Fruit fly (Drosophila melanogaster) whole organism, embryonic: Measurements from ENCODE around the gene CG31886.

Experiments
- Aef1 ChIP-seq: fragments of 200-800 bp; sonication (Bioruptor generic); IDR thresholded peaks from 3 replicates; pipeline ENCODE4 v1.3.6; 2022; ENCODE audit warnings: missing biosample characterization, missing genetic modification characterization
- C15 ChIP-seq: fragments of 200-800 bp; sonication (Bioruptor generic); IDR thresholded peaks from 3 replicates; pipeline ENCODE4 v1.3.6; 2022; ENCODE audit warnings: missing biosample characterization, missing genetic modification characterization
- CG10979 ChIP-seq: fragments of 200-800 bp; sonication (Bioruptor generic); optimal IDR thresholded peaks from 2 replicates; lab custom pipeline; 2018; ENCODE audit warnings: missing biosample characterization, mild to moderate bottlenecking, missing genetic modification characterization, moderate library complexity
- CG11456 ChIP-seq: fragments of 200-800 bp; sonication (Bioruptor generic); IDR thresholded peaks from 3 replicates; pipeline ENCODE4 v1.3.6; 2022; ENCODE audit warnings: missing biosample characterization, missing genetic modification characterization
- CG12219 ChIP-seq: fragments of 200-800 bp; sonication (Bioruptor generic); optimal IDR thresholded peaks from 3 replicates; lab custom pipeline; 2018; ENCODE audit warnings: missing biosample characterization, mild to moderate bottlenecking, missing genetic modification characterization
- CG12299 ChIP-seq: fragments of 200-800 bp; sonication (Bioruptor generic); optimal IDR thresholded peaks from 2 replicates; lab custom pipeline; 2018; ENCODE audit warnings: missing biosample characterization, mild to moderate bottlenecking, missing genetic modification characterization
- CG1233 ChIP-seq: fragments of 200-800 bp; sonication (Bioruptor generic); optimal IDR thresholded peaks from 4 replicates; lab custom pipeline; 2018; ENCODE audit warnings: missing biosample characterization, mild to moderate bottlenecking, missing genetic modification characterization
- CG13296 ChIP-seq: fragments of 200-800 bp; sonication (Bioruptor generic); optimal IDR thresholded peaks from 3 replicates; lab custom pipeline; 2018; ENCODE audit warnings: missing biosample characterization, mild to moderate bottlenecking, missing genetic modification characterization
- CG1602 ChIP-seq: fragments of 200-800 bp; sonication (Bioruptor generic); optimal IDR thresholded peaks from 3 replicates; lab custom pipeline; 2016; ENCODE audit warnings: missing biosample characterization, missing genetic modification characterization
- CG17361 ChIP-seq: fragments of 200-800 bp; sonication (Bioruptor generic); IDR thresholded peaks from 3 replicates; pipeline ENCODE4 v1.3.6; 2022; ENCODE audit warnings: missing biosample characterization, missing genetic modification characterization
- CG17385 ChIP-seq: fragments of 200-800 bp; sonication (Bioruptor generic); optimal IDR thresholded peaks from 3 replicates; lab custom pipeline; 2018; ENCODE audit warnings: missing biosample characterization, mild to moderate bottlenecking, missing genetic modification characterization
- CG17568 ChIP-seq: fragments of 200-800 bp; sonication (Bioruptor generic); optimal IDR thresholded peaks from 2 replicates; lab custom pipeline; 2018; ENCODE audit warnings: missing biosample characterization, mild to moderate bottlenecking, missing genetic modification characterization, moderate library complexity
- CG17829 ChIP-seq: fragments of 200-800 bp; optimal IDR thresholded peaks from 2 replicates; lab custom pipeline; 2019; ENCODE audit warnings: missing biosample characterization, mild to moderate bottlenecking, missing genetic modification characterization, moderate library complexity
- CG1832 ChIP-seq: fragments of 200-800 bp; sonication (Bioruptor generic); optimal IDR thresholded peaks from 2 replicates; lab custom pipeline; 2017; ENCODE audit warnings: missing biosample characterization, mild to moderate bottlenecking, missing genetic modification characterization, inconsistent platforms
- CG18619 ChIP-seq: fragments of 200-800 bp; sonication (Bioruptor generic); optimal IDR thresholded peaks from 3 replicates; lab custom pipeline; 2017; ENCODE audit warnings: missing biosample characterization, mild to moderate bottlenecking, missing genetic modification characterization
- CG2199 ChIP-seq: fragments of 200-800 bp; sonication (Bioruptor generic); IDR thresholded peaks from 3 replicates; pipeline ENCODE4 v1.3.6; 2022; ENCODE audit warnings: missing biosample characterization, missing genetic modification characterization
- CG2678 ChIP-seq: fragments of 200-800 bp; sonication (Bioruptor generic); optimal IDR thresholded peaks from 3 replicates; lab custom pipeline; 2019; ENCODE audit warnings: missing biosample characterization, mild to moderate bottlenecking, missing genetic modification characterization, moderate library complexity
- CG31441 ChIP-seq: fragments of 200-800 bp; sonication (Bioruptor generic); IDR thresholded peaks from 2 replicates; pipeline ENCODE4 v1.3.6; 2022; ENCODE audit warnings: missing biosample characterization, missing genetic modification characterization
- CG4820 ChIP-seq: fragments of 200-800 bp; sonication (Bioruptor generic); optimal IDR thresholded peaks from 3 replicates; lab custom pipeline; 2016; ENCODE audit warnings: missing biosample characterization, missing genetic modification characterization
- CG6254 ChIP-seq: fragments of 200-800 bp; sonication (Bioruptor generic); optimal IDR thresholded peaks from 3 replicates; lab custom pipeline; 2017; ENCODE audit warnings: mild to moderate bottlenecking, missing biosample characterization, missing genetic modification reagents, missing genetic modification characterization
- CG7372 ChIP-seq: fragments of 200-800 bp; sonication (Bioruptor generic); IDR thresholded peaks from 2 replicates; pipeline ENCODE4 v1.3.6; 2022; ENCODE audit warnings: missing biosample characterization, missing genetic modification characterization
- CG7928 ChIP-seq: fragments of 200-800 bp; sonication (Bioruptor generic); optimal IDR thresholded peaks from 2 replicates; lab custom pipeline; 2017; ENCODE audit warnings: missing biosample characterization, mild to moderate bottlenecking, missing genetic modification characterization
- CkIIα-i1 ChIP-seq: fragments of 200-800 bp; sonication (Bioruptor generic); IDR thresholded peaks from 2 replicates; pipeline ENCODE4 v1.3.6; 2022; ENCODE audit warnings: missing biosample characterization, missing genetic modification characterization
- D ChIP-seq, 2 experiments: fragments of 200-800 bp in 1 of 2; fragments of >200 bp in 1 of 2; sonication (Bioruptor generic) in 1 of 2; optimal IDR thresholded peaks; 2 replicates in 1 of 2; 3 replicates in 1 of 2; lab custom pipeline; 2017; ENCODE audit warnings: mild to moderate bottlenecking in 1 of 2, missing biosample characterization in 1 of 2, missing genetic modification characterization in 1 of 2, missing genetic modification reagents in 1 of 2
- Ets97D ChIP-seq: fragments of 200-800 bp; sonication (Bioruptor generic); optimal IDR thresholded peaks from 3 replicates; lab custom pipeline; 2016; ENCODE audit warnings: missing biosample characterization, missing genetic modification characterization
- Kr ChIP-seq: fragments of 200-800 bp; sonication (Bioruptor generic); optimal IDR thresholded peaks from 2 replicates; lab custom pipeline; 2017; ENCODE audit warnings: missing biosample characterization, mild to moderate bottlenecking, missing genetic modification characterization
- NC2β ChIP-seq: fragments of 200-800 bp; sonication (Bioruptor generic); optimal IDR thresholded peaks from 2 replicates; lab custom pipeline; 2016; ENCODE audit warnings: missing biosample characterization, missing genetic modification characterization
- bcd ChIP-seq: fragments of 200-800 bp; sonication (Bioruptor generic); optimal IDR thresholded peaks from 2 replicates; lab custom pipeline; 2017; ENCODE audit warnings: missing biosample characterization, mild to moderate bottlenecking, missing genetic modification characterization
- cad ChIP-seq: fragments of >200 bp; optimal IDR thresholded peaks from 2 replicates; lab custom pipeline; 2017; ENCODE audit warnings: missing biosample characterization, missing genetic modification characterization
- dan ChIP-seq: fragments of 200-800 bp; sonication (Bioruptor generic); IDR thresholded peaks from 2 replicates; pipeline ENCODE4 v1.3.6; 2022; ENCODE audit warnings: missing biosample characterization, missing genetic modification characterization
- dati ChIP-seq: fragments of 200-800 bp; sonication (Bioruptor generic); IDR thresholded peaks from 2 replicates; pipeline ENCODE4 v1.3.6; 2022; ENCODE audit warnings: missing biosample characterization, missing genetic modification characterization
- ftz-f1 ChIP-seq: fragments of 200-800 bp; sonication (Bioruptor generic); optimal IDR thresholded peaks from 2 replicates; lab custom pipeline; 2016; ENCODE audit warnings: missing biosample characterization, missing genetic modification characterization
- gsb-n ChIP-seq: fragments of 200-800 bp; sonication (Bioruptor generic); optimal IDR thresholded peaks from 3 replicates; lab custom pipeline; 2018; ENCODE audit warnings: missing biosample characterization, mild to moderate bottlenecking, missing genetic modification characterization
- hkb ChIP-seq, 2 experiments: fragments of 200-800 bp in 1 of 2; fragments of >200 bp in 1 of 2; sonication (Bioruptor generic) in 1 of 2; IDR thresholded peaks in 1 of 2; optimal IDR thresholded peaks in 1 of 2; 2 replicates each; pipeline versions ENCODE4 v1.3.6 to Lab custom; 2017 to 2022; ENCODE audit warnings: missing biosample characterization in 1 of 2, missing genetic modification characterization in 1 of 2
- kay ChIP-seq: fragments of 200-800 bp; sonication (Bioruptor generic); optimal IDR thresholded peaks from 2 replicates; lab custom pipeline; 2016; ENCODE audit warnings: missing biosample characterization, missing genetic modification characterization
- klu ChIP-seq: fragments of 200-800 bp; sonication (Bioruptor generic); IDR thresholded peaks from 2 replicates; pipeline ENCODE4 v1.3.6; 2022; ENCODE audit warnings: missing biosample characterization, missing genetic modification characterization
- lilli ChIP-seq: fragments of 200-800 bp; sonication (Bioruptor generic); optimal IDR thresholded peaks from 3 replicates; lab custom pipeline; 2016; ENCODE audit warnings: missing biosample characterization, missing genetic modification characterization
- lov ChIP-seq, 2 experiments: fragments of 200-800 bp in 1 of 2; fragments of >200 bp in 1 of 2; sonication (Bioruptor generic) in 1 of 2; IDR thresholded peaks in 1 of 2; optimal IDR thresholded peaks in 1 of 2; 2 replicates in 1 of 2; 3 replicates in 1 of 2; pipeline versions ENCODE4 v1.3.6 to Lab custom; 2017 to 2022; ENCODE audit warnings: missing biosample characterization in 1 of 2, missing genetic modification characterization in 1 of 2
- luna ChIP-seq: fragments of 200-800 bp; sonication (Bioruptor generic); optimal IDR thresholded peaks from 2 replicates; lab custom pipeline; 2016; ENCODE audit warnings: missing biosample characterization, missing genetic modification characterization
- otp ChIP-seq: fragments of 200-800 bp; sonication (Bioruptor generic); IDR thresholded peaks from 3 replicates; pipeline ENCODE4, ENCODE4 v1.3.6; 2022; ENCODE audit warnings: missing biosample characterization, missing genetic modification characterization
- repo ChIP-seq: fragments of 200-800 bp; sonication (Bioruptor generic); optimal IDR thresholded peaks from 2 replicates; lab custom pipeline; 2016; ENCODE audit warnings: missing biosample characterization, missing genetic modification characterization
- schlank ChIP-seq: fragments of 200-800 bp; sonication (Bioruptor generic); optimal IDR thresholded peaks from 2 replicates; lab custom pipeline; 2018; ENCODE audit warnings: missing biosample characterization, mild to moderate bottlenecking, missing genetic modification characterization
- sna ChIP-seq: fragments of 200-800 bp; sonication (Bioruptor generic); IDR thresholded peaks from 2 replicates; pipeline ENCODE4 v1.3.6; 2022; ENCODE audit warnings: missing biosample characterization, missing genetic modification characterization; ENCODE audit not compliant: partially characterized antibody
- tin ChIP-seq: fragments of 200-800 bp; sonication (Bioruptor generic); optimal IDR thresholded peaks from 3 replicates; lab custom pipeline; 2016; ENCODE audit warnings: missing biosample characterization, missing genetic modification characterization
- vfl ChIP-seq: fragments of 200-800 bp; sonication (Bioruptor generic); optimal IDR thresholded peaks from 2 replicates; lab custom pipeline; 2016; ENCODE audit warnings: missing biosample characterization, missing genetic modification characterization
- wdn ChIP-seq: fragments of 200-800 bp; sonication (Bioruptor generic); IDR thresholded peaks from 2 replicates; pipeline ENCODE4 v1.3.6; 2022; ENCODE audit warnings: missing biosample characterization, missing genetic modification characterization
- zen ChIP-seq: fragments of 200-800 bp; sonication (Bioruptor generic); optimal IDR thresholded peaks from 3 replicates; lab custom pipeline; 2018; ENCODE audit warnings: missing biosample characterization, mild to moderate bottlenecking, missing genetic modification characterization, moderate library complexity

Gene CG31886

DNA sequence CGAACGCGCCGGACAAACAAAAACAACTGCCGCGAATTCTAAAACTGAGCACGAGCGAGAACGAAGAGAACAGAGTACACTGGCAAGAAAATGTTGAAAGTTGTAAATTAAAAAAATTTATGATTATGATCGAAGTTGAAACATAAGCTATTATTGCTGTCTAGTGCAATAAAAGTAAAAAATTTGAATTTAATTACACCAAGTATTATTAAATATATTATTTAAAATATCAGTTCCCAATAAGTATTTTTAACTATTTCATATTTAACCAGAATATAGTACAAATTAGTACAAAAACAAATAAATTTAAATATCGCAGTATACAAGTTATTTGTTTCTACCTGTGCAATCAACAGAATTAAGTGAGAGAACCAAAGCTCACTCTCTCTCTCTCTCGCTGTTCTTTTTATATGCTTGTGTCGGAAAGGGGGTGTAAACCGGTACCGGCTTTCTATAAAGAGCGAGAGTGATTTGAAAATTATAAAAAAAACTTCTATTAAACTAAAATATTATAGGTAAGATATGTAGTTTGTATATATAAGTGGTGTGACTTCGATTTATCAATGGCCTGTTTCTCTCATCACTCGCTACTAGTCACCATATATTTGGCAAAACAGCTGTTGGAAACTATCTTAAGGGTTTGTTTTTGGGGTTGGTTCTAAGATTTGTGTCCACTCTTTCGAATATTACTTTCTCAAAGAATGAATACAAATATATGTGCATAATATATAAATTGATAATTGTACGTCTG is 7.5 kb downstream of the CG31886 start, which contains the start of gene C1GalTA:
TSS of gene C1GalTA (minus strand) at position 33 of the 751 bp plus-strand sequence.
- TF ChIP-seq CG17568 (GFP tag; lab: Kevin White, UChicago) = peak; percentile 91
- peak; percentile 86 for TF ChIP-seq CG12219 (GFP tag; lab: Kevin White, UChicago)
- peak; percentile 98 for TF ChIP-seq CG17385 (GFP tag; lab: Kevin White, UChicago)
- peak; percentile 98 for TF ChIP-seq CG1233 (GFP tag; lab: Kevin White, UChicago)
- TF ChIP-seq klu (GFP tag; lab: Robert Waterston, UW) = peak; percentile 96
- TF ChIP-seq D (optimal IDR thresholded peaks at IDR 0.05; lab: Kevin White, UChicago) = no peak
- peak; percentile 97 for TF ChIP-seq D (GFP tag; optimal IDR thresholded peaks at IDR 0.05; lab: Kevin White, UChicago)
- TF ChIP-seq wdn = peak; percentile 90
- no peak for TF ChIP-seq luna (GFP tag; lab: Kevin White, UChicago)
- peak; percentile 64; the same call in 1 of the 2 replicates for TF ChIP-seq dati
- peak; percentile 100 for TF ChIP-seq CG17829 (tag; lab: Kevin White, UChicago)
- TF ChIP-seq schlank (tag; lab: Kevin White, UChicago) = peak; percentile 78
- peak; percentile 75 for TF ChIP-seq CG7928 (GFP tag; lab: Kevin White, UChicago)
- no peak for TF ChIP-seq cad (GFP tag; lab: Kevin White, UChicago)
- TF ChIP-seq Kr = peak; percentile 40
- peak; percentile 99 for TF ChIP-seq gsb-n (tag; lab: Kevin White, UChicago)
- TF ChIP-seq lilli = peak; percentile 78
- peak; percentile 100 for TF ChIP-seq CG31441
- TF ChIP-seq NC2β (GFP tag; lab: Kevin White, UChicago) = no peak
- TF ChIP-seq CG11456 = no peak; the same call in 2 of the 3 replicates
- peak; percentile 96 for TF ChIP-seq CG18619 (GFP tag; lab: Kevin White, UChicago)
- TF ChIP-seq CG4820 = peak; percentile 93
- peak; percentile 100 for TF ChIP-seq CG2678
- TF ChIP-seq CkIIα-i1 = no peak
- TF ChIP-seq bcd = peak; percentile 97
- peak; percentile 92 for TF ChIP-seq tin (GFP tag; lab: Kevin White, UChicago)
- peak; percentile 57; the same call in 1 of the 3 replicates for TF ChIP-seq CG2199
- TF ChIP-seq CG7372 (GFP tag; lab: Robert Waterston, UW) = peak; percentile 95
- peak; percentile 68; the same call in 1 of the 3 replicates for TF ChIP-seq otp (GFP tag; lab: Robert Waterston, UW)
- TF ChIP-seq repo (GFP tag; lab: Kevin White, UChicago) = no peak
- peak; percentile 96 for TF ChIP-seq CG1602 (GFP tag; lab: Kevin White, UChicago)
- peak; percentile 83; the same call in 2 of the 3 replicates for TF ChIP-seq C15
- TF ChIP-seq lov (optimal IDR thresholded peaks at IDR 0.05; lab: Kevin White, UChicago) = no peak
- no peak; the same call in 1 of the 3 replicates for TF ChIP-seq lov (GFP tag; IDR thresholded peaks at IDR 0.05; lab: Robert Waterston, UW)
- peak; percentile 93 for TF ChIP-seq CG6254 (GFP tag; lab: Kevin White, UChicago)
- TF ChIP-seq ftz-f1 (GFP tag; lab: Kevin White, UChicago) = no peak
- TF ChIP-seq CG12299 (tag; lab: Kevin White, UChicago) = peak; percentile 98
- TF ChIP-seq dan = no peak
- TF ChIP-seq Ets97D = no peak
- peak; percentile 100 for TF ChIP-seq CG10979 (tag; lab: Kevin White, UChicago)
- peak; percentile 96 for TF ChIP-seq zen (tag; lab: Kevin White, UChicago)
- TF ChIP-seq hkb (optimal IDR thresholded peaks at IDR 0.05; lab: Kevin White, UChicago) = no peak
- TF ChIP-seq hkb (GFP tag; IDR thresholded peaks at IDR 0.05; lab: Robert Waterston, UW) = peak; percentile 96
- no peak for TF ChIP-seq CG1832 (GFP tag; lab: Kevin White, UChicago)
- peak; percentile 99 for TF ChIP-seq CG13296
- peak; percentile 91 for TF ChIP-seq kay (GFP tag; lab: Kevin White, UChicago)
- peak; percentile 70 for TF ChIP-seq vfl (GFP tag; lab: Kevin White, UChicago)
- TF ChIP-seq sna (GFP tag; lab: Robert Waterston, UW) = no peak
- peak; percentile 91 for TF ChIP-seq Aef1 (GFP tag; lab: Robert Waterston, UW)
- TF ChIP-seq CG17361 (GFP tag; lab: Robert Waterston, UW) = peak; percentile 100
